Worm (Caenorhabditis elegans): ENCODE data around the gene K01F9.2.

ce11 chrIII:8893464-8893863, 16.5 kb upstream of the K01F9.2 start, which contains the start of gene ZK637.4:
- no peak for TF ChIP-seq flt-1 (GFP tag; IDR thresholded peaks at IDR 0.05)
- no peak for TF ChIP-seq klf-2 (GFP tag; conservative IDR thresholded peaks at IDR 0.05)
- no peak for TF ChIP-seq ref-1 (GFP tag; conservative IDR thresholded peaks at IDR 0.05)
